Worm (Caenorhabditis elegans): ENCODE measurements around the gene cnc-11.

ce11 chrV:1454762-1455161 is 12.6 kb downstream of the cnc-11 start, which contains the start of gene chil-14:
- no peak for TF ChIP-seq pes-1 (GFP tag; IDR thresholded peaks at IDR 0.05)
- no peak for TF ChIP-seq tra-4 (tag; optimal IDR thresholded peaks at IDR 0.05)
- TF ChIP-seq ama-1 (optimal IDR thresholded peaks at IDR 0.05): no peak
- no peak for TF ChIP-seq tbx-37 (GFP tag; conservative IDR thresholded peaks at IDR 0.05)
- TF ChIP-seq F13C5.2 (tag; optimal IDR thresholded peaks at IDR 0.05): no peak
- TF ChIP-seq sea-1 (GFP tag; conservative IDR thresholded peaks at IDR 0.05): no peak
- TF ChIP-seq ets-7 (tag; optimal IDR thresholded peaks at IDR 0.05): no peak
- no peak for TF ChIP-seq hmg-4 (GFP tag; optimal IDR thresholded peaks at IDR 0.05)
- no peak for TF ChIP-seq ceh-13 (GFP tag; optimal IDR thresholded peaks at IDR 0.05)
- TF ChIP-seq ceh-36 (tag; optimal IDR thresholded peaks at IDR 0.05): no peak
- no peak for TF ChIP-seq hnd-1 (tag; optimal IDR thresholded peaks at IDR 0.05)
- TF ChIP-seq hmbx-1 (tag; optimal IDR thresholded peaks at IDR 0.05): no peak
